Worm (Caenorhabditis elegans): ENCODE results near the gene C16C10.1.

C16C10.1 gene

DNA sequence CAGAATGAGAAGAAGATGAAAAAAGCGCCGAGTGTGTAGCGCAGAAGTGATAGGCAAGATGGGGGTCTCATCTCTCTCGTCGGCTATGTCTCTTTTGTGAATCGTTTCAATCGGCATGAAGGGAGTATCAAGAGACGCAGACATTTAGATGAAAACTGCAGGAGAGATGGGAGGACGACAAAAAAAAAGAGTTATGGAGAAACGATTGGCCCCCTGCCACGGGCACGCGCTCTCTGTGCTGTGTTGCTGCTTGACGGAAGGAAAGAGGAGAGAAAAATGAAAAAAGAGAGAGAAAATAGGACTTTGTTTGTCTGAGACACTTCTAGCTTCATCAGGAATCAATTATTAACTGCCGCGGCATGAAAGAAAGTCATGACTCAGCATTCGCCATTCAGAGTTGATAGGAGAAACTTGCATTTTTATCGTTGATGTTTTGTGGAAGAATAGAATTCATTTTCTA is 42.5 kb upstream of the C16C10.1 start (continued):
- TF ChIP-seq T20F7.1 (GFP tag; optimal IDR thresholded peaks at IDR 0.05) (peak; percentile 76), daf-8 (GFP tag; IDR thresholded peaks at IDR 0.05) (no peak), hlh-30 (tag; optimal IDR thresholded peaks at IDR 0.05; ENCODE audit: insufficient read depth) (peak; percentile 91), ceh-82 (tag; optimal IDR thresholded peaks at IDR 0.05) (no peak), mep-1 (tag; optimal IDR thresholded peaks at IDR 0.05) (peak; percentile 93), fos-1 (tag; optimal IDR thresholded peaks at IDR 0.05) (no peak), attf-4 (tag; optimal IDR thresholded peaks at IDR 0.05) (no peak), lin-1 (GFP tag; IDR thresholded peaks at IDR 0.05) (no peak), unc-130 (GFP tag; optimal IDR thresholded peaks at IDR 0.05) (no peak), ZK546.5 (tag; optimal IDR thresholded peaks at IDR 0.05) (no peak), sdz-12 (GFP tag; optimal IDR thresholded peaks at IDR 0.05) (no peak), lin-38 (GFP tag; IDR thresholded peaks at IDR 0.05) (peak; percentile 48), gei-8 (GFP tag; optimal IDR thresholded peaks at IDR 0.05) (no peak), aly-2 (tag; optimal IDR thresholded peaks at IDR 0.05) (no peak), R02D3.7 (tag; optimal IDR thresholded peaks at IDR 0.05) (no peak), T26A8.4 (GFP tag; IDR thresholded peaks at IDR 0.05) (peak; percentile 57)

DNA sequence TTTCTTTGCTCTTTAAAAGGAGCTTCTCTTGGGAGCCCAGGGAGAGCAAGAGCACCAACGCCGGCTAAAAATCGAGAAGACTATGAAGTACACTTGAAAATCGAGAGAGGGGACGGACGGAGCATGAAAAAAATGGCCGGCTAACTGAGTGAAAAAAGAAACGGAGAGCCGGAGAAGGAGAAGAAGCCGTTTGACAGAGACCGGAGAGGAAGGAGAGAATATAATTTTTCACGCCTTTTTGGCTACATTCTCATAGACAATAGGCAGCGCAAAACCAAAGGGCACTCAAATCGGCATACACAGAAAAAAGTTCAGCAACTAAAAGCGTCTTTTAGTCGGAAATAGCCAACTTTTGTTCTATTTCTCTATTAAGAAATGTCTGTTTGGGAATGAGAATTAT is 40.3 kb upstream of the C16C10.1 start:
- TF ChIP-seq hmg-1.1 (GFP tag; IDR thresholded peaks at IDR 0.05) = peak; percentile 64
- TF ChIP-seq ZK546.5 (tag; optimal IDR thresholded peaks at IDR 0.05) = no peak
- no peak for TF ChIP-seq hlh-11 (tag; optimal IDR thresholded peaks at IDR 0.05)
- peak; percentile 91 for TF ChIP-seq aha-1 (tag)

DNA sequence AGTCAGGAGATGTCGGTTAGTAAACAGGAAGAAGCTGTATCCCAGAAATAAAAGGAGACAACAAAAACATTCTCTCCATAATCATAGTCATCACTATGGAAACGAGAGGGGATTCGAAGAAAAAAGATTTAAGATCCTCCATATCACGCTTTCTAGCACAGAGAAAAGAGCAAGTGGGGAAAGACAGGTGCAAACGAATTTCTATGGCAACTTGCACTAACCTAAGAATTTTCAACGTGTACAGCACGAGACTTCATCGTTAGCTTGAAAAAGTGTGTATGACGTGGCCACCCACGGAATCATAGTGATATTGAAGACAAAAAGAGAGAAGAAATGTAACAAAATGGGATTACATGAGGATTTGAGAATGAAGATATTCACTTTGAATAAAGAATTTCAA is 39.6 kb upstream of the C16C10.1 start:
- TF ChIP-seq nhr-11 (tag; optimal IDR thresholded peaks at IDR 0.05) (peak; percentile 50), hif-1 (tag; optimal IDR thresholded peaks at IDR 0.05) (no peak)

DNA sequence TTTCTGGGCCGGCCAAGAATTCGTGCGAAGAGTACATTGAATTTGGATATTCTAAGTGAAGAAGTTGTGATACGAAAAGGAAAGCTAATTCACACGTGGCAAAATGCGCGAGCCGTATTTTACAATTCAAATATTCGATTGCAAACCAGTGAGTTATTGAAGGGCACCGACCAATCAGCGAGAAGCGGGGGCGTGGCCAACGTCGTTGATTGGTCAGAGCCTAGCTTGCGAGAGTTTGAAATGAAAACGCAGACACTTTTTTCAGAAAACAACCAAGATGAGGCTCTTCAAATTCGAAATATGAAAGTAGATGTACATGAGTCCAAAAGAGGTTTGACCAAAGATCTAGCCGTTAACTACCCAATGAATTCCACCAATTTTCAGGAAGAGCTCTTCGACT is 29.4 kb upstream of the C16C10.1 start:
- no peak for TF ChIP-seq nhr-77 (tag; optimal IDR thresholded peaks at IDR 0.05)
- no peak for TF ChIP-seq dpl-1 (GFP tag; optimal IDR thresholded peaks at IDR 0.05)
- no peak for TF ChIP-seq lin-13 (GFP tag; optimal IDR thresholded peaks at IDR 0.05)
- no peak for TF ChIP-seq php-3 (GFP tag; IDR thresholded peaks at IDR 0.05)
- TF ChIP-seq zfp-3 (GFP tag; conservative IDR thresholded peaks at IDR 0.05) = no peak
- no peak for TF ChIP-seq ceh-28 (tag; optimal IDR thresholded peaks at IDR 0.05)

DNA sequence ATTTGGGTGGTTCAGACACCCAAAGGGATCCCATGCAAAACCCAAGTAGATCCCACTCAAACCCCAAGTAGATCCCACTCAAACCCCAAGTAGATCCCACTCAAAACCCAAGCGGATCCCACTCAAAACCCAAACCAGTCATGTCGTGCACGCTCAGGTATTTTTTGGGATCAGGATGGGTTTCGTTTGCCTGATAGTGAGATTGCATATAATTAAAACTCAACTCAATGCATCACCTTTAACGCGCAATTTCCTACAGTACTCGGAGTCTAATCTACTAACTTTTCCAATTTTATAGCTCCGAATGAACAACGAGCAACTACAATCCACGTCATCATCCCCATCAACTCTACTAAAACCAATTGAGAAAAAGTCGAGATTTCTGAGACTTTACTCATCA is 27.9 kb upstream of the C16C10.1 start, which contains the start of gene phlp-2:
TSS of gene phlp-2 (plus strand) at position 301 of the 400 bp plus-strand sequence.
- TF ChIP-seq madf-9 (GFP tag; conservative IDR thresholded peaks at IDR 0.05) (no peak), nhr-28 (tag; optimal IDR thresholded peaks at IDR 0.05) (no peak), lin-1 (GFP tag; IDR thresholded peaks at IDR 0.05) (no peak), jun-1 (tag; optimal IDR thresholded peaks at IDR 0.05) (no peak)

DNA sequence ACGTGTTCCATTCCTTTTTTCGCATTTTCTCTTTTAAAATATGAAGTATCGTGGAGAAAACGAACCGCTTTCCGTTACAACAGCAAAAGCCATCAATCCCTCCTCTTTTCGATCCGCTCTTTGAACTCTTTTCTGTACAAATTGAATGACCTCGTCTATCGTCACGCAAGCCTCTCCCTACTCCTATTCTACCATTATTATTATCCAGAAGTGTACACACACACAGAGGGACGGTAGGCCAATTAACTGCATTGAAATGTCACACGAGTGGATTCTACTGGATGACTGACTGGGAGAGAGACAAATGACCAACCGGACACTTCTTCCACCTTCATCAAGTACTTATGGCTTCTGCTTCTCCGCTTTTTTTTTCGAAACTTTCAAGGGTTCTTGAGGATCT is 27.0 kb upstream of the C16C10.1 start:
- TF ChIP-seq madf-5 (GFP tag; IDR thresholded peaks at IDR 0.05) = no peak
- TF ChIP-seq lin-13 (GFP tag; optimal IDR thresholded peaks at IDR 0.05) = no peak
- TF ChIP-seq Y48G9A.11 (GFP tag; IDR thresholded peaks at IDR 0.05) = 0 out of 2 replicates have a peak, but pooled peaks have one; percentile 18
